Worm (Caenorhabditis elegans) whole organism, L1 larva: ENCODE results near the gene ZC504.1.
A peak's percentile ranks its signal among the peaks of the same experiment; 100 is the strongest.

Experiments
- C34B4.2 ChIP-seq: sonication (generic microtip); optimal IDR thresholded peaks from 2 replicates; lab custom pipeline; 2017; ENCODE audit warnings: mild to moderate bottlenecking, missing genetic modification characterization, missing compliant biosample characterization
- F16B12.6 ChIP-seq: fragments of 150-350 bp; optimal IDR thresholded peaks from 2 replicates; lab custom pipeline; 2014; ENCODE audit warnings: missing biosample characterization, missing genetic modification characterization
- Y116A8C.19 ChIP-seq: sonication (generic microtip); optimal IDR thresholded peaks from 2 replicates; lab custom pipeline; 2016; ENCODE audit warnings: missing compliant biosample characterization, missing genetic modification characterization, borderline replicate concordance
- aha-1 ChIP-seq: fragments of 150-350 bp; optimal IDR thresholded peaks from 2 replicates; lab custom pipeline; 2014; ENCODE audit warnings: missing biosample characterization, missing genetic modification characterization
- alr-1 ChIP-seq: fragments of 200-800 bp; sonication (Bioruptor generic); optimal IDR thresholded peaks from 2 replicates; lab custom pipeline; 2018; ENCODE audit warnings: borderline replicate concordance, mild to moderate bottlenecking, missing genetic modification characterization, missing compliant biosample characterization
- aly-2 ChIP-seq: fragments of 150-350 bp; optimal IDR thresholded peaks from 2 replicates; lab custom pipeline; 2014; ENCODE audit warnings: missing biosample characterization, missing genetic modification characterization
- ama-1 ChIP-seq: fragments of 150-350 bp; optimal IDR thresholded peaks from 2 replicates; lab custom pipeline; 2014
- ceh-8 ChIP-seq: fragments of 200-800 bp; sonication (Bioruptor generic); optimal IDR thresholded peaks from 2 replicates; lab custom pipeline; 2018; ENCODE audit warnings: mild to moderate bottlenecking, missing genetic modification characterization, moderate library complexity, missing compliant biosample characterization
- ceh-88 ChIP-seq: fragments of 200-800 bp; sonication (Bioruptor generic); IDR thresholded peaks from 2 replicates; pipeline ENCODE4 v1.3.6; 2022; ENCODE audit warnings: missing genetic modification characterization, missing compliant biosample characterization
- ceh-90 ChIP-seq: sonication (generic microtip); optimal IDR thresholded peaks from 2 replicates; lab custom pipeline; 2016; ENCODE audit warnings: missing genetic modification characterization, missing compliant biosample characterization
- dpl-1 ChIP-seq, 3 experiments: fragments of 150-350 bp in 2 of 3; sonication (generic microtip) in 1 of 3; optimal IDR thresholded peaks; 2 replicates each; lab custom pipeline; 2014 to 2017; ENCODE audit warnings: missing biosample characterization in 3 of 3, missing genetic modification characterization in 3 of 3, missing genetic modification reagents in 3 of 3
- dsc-1 ChIP-seq: sonication (generic microtip); optimal IDR thresholded peaks from 2 replicates; lab custom pipeline; 2016; ENCODE audit warnings: mild to moderate bottlenecking, missing genetic modification characterization, missing compliant biosample characterization
- efl-1 ChIP-seq, 4 experiments: fragments of 150-350 bp; optimal IDR thresholded peaks in 3 of 4; peaks in 1 of 4; 1 replicate in 1 of 4; 2 replicates in 3 of 4; lab custom pipeline; 2014; ENCODE audit warnings: missing biosample characterization in 2 of 4, missing genetic modification characterization in 2 of 4, missing genetic modification reagents in 2 of 4
- elt-2 ChIP-seq: sonication (generic microtip); optimal IDR thresholded peaks from 2 replicates; lab custom pipeline; 2016; ENCODE audit warnings: missing genetic modification characterization, mild to moderate bottlenecking, inconsistent platforms, missing compliant biosample characterization, missing genetic modification reagents
- ets-5 ChIP-seq: fragments of 200-800 bp; sonication (Bioruptor generic); IDR thresholded peaks from 2 replicates; pipeline ENCODE4 v1.3.6; 2022; ENCODE audit warnings: missing genetic modification characterization, missing compliant biosample characterization
- fkh-4 ChIP-seq: sonication (generic microtip); optimal IDR thresholded peaks from 2 replicates; lab custom pipeline; 2016; ENCODE audit warnings: missing compliant biosample characterization, missing genetic modification characterization, borderline replicate concordance
- fos-1 ChIP-seq: fragments of 150-350 bp; optimal IDR thresholded peaks from 2 replicates; lab custom pipeline; 2014; ENCODE audit warnings: missing biosample characterization, missing genetic modification characterization
- grh-1 ChIP-seq: fragments of 200-800 bp; sonication (Bioruptor generic); IDR thresholded peaks from 2 replicates; pipeline ENCODE4 v1.3.6; 2022; ENCODE audit warnings: missing genetic modification reagents, missing genetic modification characterization, missing compliant biosample characterization
- hlh-17 ChIP-seq: fragments of 200-800 bp; sonication (Bioruptor generic); optimal IDR thresholded peaks from 2 replicates; lab custom pipeline; 2018; ENCODE audit warnings: missing genetic modification characterization, mild to moderate bottlenecking, missing compliant biosample characterization, moderate library complexity, borderline replicate concordance
- hlh-4 ChIP-seq: sonication (generic microtip); optimal IDR thresholded peaks from 2 replicates; lab custom pipeline; 2016; ENCODE audit warnings: mild to moderate bottlenecking, missing genetic modification characterization, missing compliant biosample characterization
- hpl-2 ChIP-seq: fragments of 150-350 bp; optimal IDR thresholded peaks from 2 replicates; lab custom pipeline; 2014; ENCODE audit warnings: missing biosample characterization, missing genetic modification reagents, missing genetic modification characterization
- irx-1 ChIP-seq: sonication (generic microtip); optimal IDR thresholded peaks from 2 replicates; lab custom pipeline; 2016; ENCODE audit warnings: missing genetic modification characterization, missing compliant biosample characterization
- isw-1 ChIP-seq: fragments of 200-800 bp; sonication (Bioruptor generic); IDR thresholded peaks from 2 replicates; pipeline ENCODE4 v1.3.6; 2022; ENCODE audit warnings: missing genetic modification characterization, missing compliant biosample characterization
- lin-13 ChIP-seq: fragments of 150-350 bp; optimal IDR thresholded peaks from 2 replicates; lab custom pipeline; 2014; ENCODE audit warnings: missing biosample characterization, missing genetic modification reagents, missing genetic modification characterization
- lin-14 ChIP-seq: fragments of 200-800 bp; sonication (Bioruptor generic); optimal IDR thresholded peaks from 2 replicates; lab custom pipeline; 2018; ENCODE audit warnings: mild to moderate bottlenecking, missing genetic modification characterization, moderate library complexity, missing compliant biosample characterization
- lin-15B ChIP-seq: fragments of 150-350 bp; sonication (generic microtip); optimal IDR thresholded peaks from 3 replicates; lab custom pipeline; 2014; ENCODE audit warnings: missing biosample characterization, missing genetic modification characterization
- lin-35 ChIP-seq, 2 experiments: fragments of 150-350 bp; optimal IDR thresholded peaks; 2 replicates each; lab custom pipeline; 2014; ENCODE audit warnings: missing biosample characterization in 2 of 2, missing genetic modification characterization in 2 of 2, missing genetic modification reagents in 2 of 2
- lin-39 ChIP-seq: fragments of 150-350 bp; optimal IDR thresholded peaks from 2 replicates; lab custom pipeline; 2014; ENCODE audit warnings: missing biosample characterization, missing genetic modification reagents, missing genetic modification characterization
- mab-9 ChIP-seq: fragments of 200-800 bp; sonication (Bioruptor generic); IDR thresholded peaks from 2 replicates; pipeline ENCODE4 v1.3.6; 2022; ENCODE audit warnings: missing genetic modification reagents, missing genetic modification characterization, missing compliant biosample characterization
- mdl-1 ChIP-seq, 2 experiments: fragments of 150-350 bp; optimal IDR thresholded peaks; 2 replicates each; lab custom pipeline; 2014 to 2017; ENCODE audit warnings: missing biosample characterization in 2 of 2, missing genetic modification characterization in 2 of 2, inconsistent platforms in 1 of 2
- mef-2 ChIP-seq: fragments of 150-350 bp; optimal IDR thresholded peaks from 2 replicates; lab custom pipeline; 2014; ENCODE audit warnings: missing biosample characterization, missing genetic modification characterization
- mep-1 ChIP-seq: fragments of 150-350 bp; optimal IDR thresholded peaks from 2 replicates; lab custom pipeline; 2014; ENCODE audit warnings: missing biosample characterization, missing genetic modification characterization
- nhr-11 ChIP-seq: fragments of 150-350 bp; optimal IDR thresholded peaks from 2 replicates; lab custom pipeline; 2014; ENCODE audit warnings: missing biosample characterization, missing genetic modification characterization
- nhr-12 ChIP-seq: sonication (generic microtip); optimal IDR thresholded peaks from 2 replicates; lab custom pipeline; 2017; ENCODE audit warnings: missing biosample characterization, missing genetic modification characterization
- nhr-20 ChIP-seq: sonication (generic microtip); optimal IDR thresholded peaks from 2 replicates; lab custom pipeline; 2016; ENCODE audit warnings: mild to moderate bottlenecking, missing genetic modification characterization, missing compliant biosample characterization
- nhr-237 ChIP-seq: fragments of 150-350 bp; optimal IDR thresholded peaks from 2 replicates; lab custom pipeline; 2014; ENCODE audit warnings: missing biosample characterization, missing genetic modification characterization
- nhr-28 ChIP-seq: fragments of 150-350 bp; optimal IDR thresholded peaks from 2 replicates; lab custom pipeline; 2014; ENCODE audit warnings: missing biosample characterization, missing genetic modification characterization
- nhr-47 ChIP-seq: sonication (generic microtip); optimal IDR thresholded peaks from 2 replicates; lab custom pipeline; 2016; ENCODE audit warnings: mild to moderate bottlenecking, missing genetic modification characterization, moderate library complexity, missing compliant biosample characterization
- nhr-76 ChIP-seq: sonication (generic microtip); optimal IDR thresholded peaks from 2 replicates; lab custom pipeline; 2017; ENCODE audit warnings: missing biosample characterization, missing genetic modification characterization
- nhr-90 ChIP-seq: sonication (generic microtip); optimal IDR thresholded peaks from 2 replicates; lab custom pipeline; 2016; ENCODE audit warnings: mild to moderate bottlenecking, missing genetic modification characterization, missing compliant biosample characterization; ENCODE audit not compliant: poor library complexity
- pag-3 ChIP-seq: sonication (generic microtip); optimal IDR thresholded peaks from 2 replicates; lab custom pipeline; 2017; ENCODE audit warnings: missing genetic modification characterization, mild to moderate bottlenecking, missing compliant biosample characterization, antibody characterized with exemption, borderline replicate concordance; ENCODE audit not compliant: insufficient read depth
- pax-3 ChIP-seq: fragments of 200-800 bp; sonication (Bioruptor generic); optimal IDR thresholded peaks from 2 replicates; lab custom pipeline; 2018; ENCODE audit warnings: mild to moderate bottlenecking, missing genetic modification characterization, moderate library complexity, missing compliant biosample characterization
- pqm-1 ChIP-seq: sonication (generic microtip); optimal IDR thresholded peaks from 3 replicates; lab custom pipeline; 2017; ENCODE audit warnings: missing biosample characterization, missing genetic modification characterization
- skn-1 ChIP-seq: fragments of 150-350 bp; optimal IDR thresholded peaks from 2 replicates; lab custom pipeline; 2014; ENCODE audit warnings: missing biosample characterization, missing genetic modification characterization
- snpc-4 ChIP-seq: fragments of 150-350 bp; optimal IDR thresholded peaks from 2 replicates; lab custom pipeline; 2014; ENCODE audit warnings: missing biosample characterization, missing genetic modification characterization
- sox-4 ChIP-seq: sonication (generic microtip); optimal IDR thresholded peaks from 2 replicates; lab custom pipeline; 2016; ENCODE audit warnings: missing genetic modification characterization, missing compliant biosample characterization
- sptf-1 ChIP-seq: fragments of 150-350 bp; optimal IDR thresholded peaks from 2 replicates; lab custom pipeline; 2014; ENCODE audit warnings: missing biosample characterization, missing genetic modification characterization
- swsn-7 ChIP-seq: sonication (generic microtip); optimal IDR thresholded peaks from 2 replicates; lab custom pipeline; 2016; ENCODE audit warnings: missing genetic modification characterization, missing compliant biosample characterization
- tbx-2 ChIP-seq: sonication (generic microtip); optimal IDR thresholded peaks from 2 replicates; lab custom pipeline; 2016; ENCODE audit warnings: missing genetic modification characterization, missing compliant biosample characterization
- tlp-1 ChIP-seq: fragments of 150-350 bp; optimal IDR thresholded peaks from 2 replicates; lab custom pipeline; 2014; ENCODE audit warnings: missing biosample characterization, missing genetic modification characterization
- vab-15 ChIP-seq: sonication (generic microtip); optimal IDR thresholded peaks from 2 replicates; lab custom pipeline; 2017; ENCODE audit warnings: missing genotype, mild to moderate bottlenecking, missing genetic modification characterization, missing compliant biosample characterization
- zip-4 ChIP-seq: fragments of 200-800 bp; sonication (Bioruptor generic); optimal IDR thresholded peaks from 2 replicates; lab custom pipeline; 2018; ENCODE audit warnings: mild to moderate bottlenecking, missing genetic modification characterization, moderate library complexity, missing compliant biosample characterization

The ZC504.1 gene

ce11 chrX:10419743-10420142 lies 12.8 kb downstream of the ZC504.1 start, which contains the start of gene cdk-11.2 (continued):
- TF ChIP-seq dsc-1 (no peak), C34B4.2 (tag; lab: Kevin White, UChicago) (no peak), ceh-8 (GFP tag; lab: Kevin White, UChicago) (no peak), mab-9 (GFP tag; lab: Robert Waterston, UW) (no peak), snpc-4 (no peak), nhr-76 (tag; lab: Kevin White, UChicago) (no peak), nhr-28 (tag; lab: Kevin White, UChicago) (no peak), mep-1 (peak; percentile 90), nhr-11 (no peak), zip-4 (peak; percentile 73), nhr-237 (tag; lab: Kevin White, UChicago) (no peak), Y116A8C.19 (no peak), pag-3 (tag; lab: Kevin White, UChicago) (no peak), hpl-2 (GFP tag; lab: Kevin White, UChicago) (no peak), elt-2 (tag; lab: Kevin White, UChicago) (no peak), hlh-4 (no peak), lin-13 (no peak), grh-1 (no peak; the same call in 1 of the 2 replicates), fkh-4 (no peak), aha-1 (no peak), nhr-12 (tag; lab: Kevin White, UChicago) (no peak), efl-1 (optimal IDR thresholded peaks at IDR 0.05; lab: Kevin White, UChicago) (peak; percentile 55 to 61), efl-1 (GFP tag; optimal IDR thresholded peaks at IDR 0.05 in 1 of 2; lab: Kevin White, UChicago) (peak; percentile 34 to 91), irx-1 (tag; lab: Kevin White, UChicago) (peak; percentile 29), pax-3 (no peak), swsn-7 (tag; lab: Kevin White, UChicago) (peak; percentile 70), nhr-20 (peak; percentile 68), mdl-1 (tag; optimal IDR thresholded peaks at IDR 0.05; lab: Kevin White, UChicago) (peak in 1 of 2 experiments; percentile 47), hlh-17 (GFP tag; lab: Kevin White, UChicago) (no peak), fos-1 (peak; percentile 18), alr-1 (no peak), ama-1 (lab: Kevin White, UChicago) (no peak), sox-4 (tag; lab: Kevin White, UChicago) (no peak), sptf-1 (tag; lab: Kevin White, UChicago) (no peak), isw-1 (GFP tag; lab: Robert Waterston, UW) (peak; percentile 21; the same call in 1 of the 2 replicates), ceh-90 (no peak), ets-5 (GFP tag; lab: Robert Waterston, UW) (no peak), pqm-1 (tag; lab: Kevin White, UChicago) (no peak), dpl-1 (GFP tag; optimal IDR thresholded peaks at IDR 0.05; lab: Kevin White, UChicago) (peak; percentile 35 to 63 (median 40)), nhr-47 (tag; lab: Kevin White, UChicago) (peak; percentile 60), ceh-88 (no peak), mef-2 (tag; lab: Kevin White, UChicago) (no peak), lin-14 (GFP tag; lab: Kevin White, UChicago) (peak; percentile 79), lin-39 (no peak), lin-15B (tag; lab: Kevin White, UChicago) (no peak), vab-15 (tag; lab: Kevin White, UChicago) (no peak), F16B12.6 (peak; percentile 97), aly-2 (tag; lab: Kevin White, UChicago) (no peak), tbx-2 (tag; lab: Kevin White, UChicago) (peak; percentile 9), lin-35 (GFP tag; optimal IDR thresholded peaks at IDR 0.05; lab: Kevin White, UChicago) (peak; percentile 43 to 77), nhr-90 (peak; percentile 43), skn-1 (tag; lab: Kevin White, UChicago) (peak; percentile 85), tlp-1 (tag; lab: Kevin White, UChicago) (no peak)
